Fruit fly (Drosophila melanogaster): Measurements from ENCODE around the gene CG15922.

DNA sequence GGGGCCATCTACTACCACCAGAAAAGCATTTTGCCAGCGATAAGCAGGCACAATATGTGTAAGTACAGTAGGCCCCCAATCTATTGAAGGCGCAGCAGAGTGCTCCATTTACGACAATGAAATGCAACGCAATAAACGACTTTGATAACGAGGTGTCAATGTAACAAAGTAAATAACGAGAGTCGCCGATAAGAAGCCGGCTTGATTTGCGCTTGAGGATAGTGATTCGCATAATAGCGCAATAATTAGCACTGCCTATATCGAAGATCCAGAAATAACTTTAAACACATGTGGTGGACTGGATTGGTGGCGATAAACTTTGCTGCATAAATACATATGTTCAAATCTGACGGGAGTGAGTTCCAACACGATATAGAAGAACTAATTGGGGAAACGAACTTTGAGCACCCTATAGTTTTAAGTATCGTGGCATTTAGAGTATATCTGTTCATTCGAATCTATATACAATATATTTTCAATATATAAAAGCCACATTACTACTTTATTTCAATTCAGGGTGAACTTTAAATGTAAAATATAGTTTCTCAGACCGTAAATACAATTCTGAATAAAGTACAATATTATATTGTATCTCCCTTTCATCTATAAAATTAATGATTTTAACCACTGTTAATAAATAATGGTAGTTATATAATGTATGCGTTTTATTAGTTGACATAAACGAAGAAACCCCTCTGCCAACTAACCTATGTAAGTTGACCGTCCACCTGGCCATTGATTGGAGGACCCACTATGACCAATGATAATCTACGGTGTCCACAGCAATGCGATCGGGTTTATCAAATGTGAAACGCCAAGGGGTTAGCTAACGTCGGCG lies 10.8 kb downstream of the CG15922 start:
- TF ChIP-seq CTCF (optimal IDR thresholded peaks at IDR 0.05) (no peak), CG8478 (optimal IDR thresholded peaks at IDR 0.05) (no peak)
